Fruit fly (Drosophila melanogaster) whole organism, embryonic: ENCODE results near the gene CG1965.

Experiments
- BEAF-32 ChIP-seq: fragments of 200-800 bp; sonication (Bioruptor generic); optimal IDR thresholded peaks from 3 replicates; lab custom pipeline; 2017; ENCODE audit warnings: missing biosample characterization, missing genetic modification characterization, mild to moderate bottlenecking, moderate library complexity, missing genetic modification reagents
- CG10543 ChIP-seq: fragments of 200-800 bp; sonication (Bioruptor generic); optimal IDR thresholded peaks from 3 replicates; lab custom pipeline; 2017; ENCODE audit warnings: missing biosample characterization, mild to moderate bottlenecking, missing genetic modification characterization, moderate library complexity
- CG11560 ChIP-seq: fragments of 200-800 bp; sonication (Bioruptor generic); IDR thresholded peaks from 3 replicates; pipeline ENCODE4 v1.3.6; 2022; ENCODE audit warnings: missing biosample characterization, missing genetic modification characterization
- CG12155 ChIP-seq: fragments of 200-800 bp; sonication (Bioruptor generic); optimal IDR thresholded peaks from 3 replicates; lab custom pipeline; 2016; ENCODE audit warnings: missing biosample characterization, missing genetic modification characterization
- CG12744 ChIP-seq: fragments of 200-800 bp; sonication (Bioruptor generic); optimal IDR thresholded peaks from 2 replicates; lab custom pipeline; 2016; ENCODE audit warnings: missing biosample characterization, missing genetic modification characterization
- CG13296 ChIP-seq: fragments of 200-800 bp; sonication (Bioruptor generic); optimal IDR thresholded peaks from 3 replicates; lab custom pipeline; 2018; ENCODE audit warnings: missing biosample characterization, mild to moderate bottlenecking, missing genetic modification characterization
- CG15269 ChIP-seq: fragments of 200-800 bp; sonication (Bioruptor generic); optimal IDR thresholded peaks from 2 replicates; lab custom pipeline; 2018; ENCODE audit warnings: missing biosample characterization, mild to moderate bottlenecking, missing genetic modification characterization, moderate library complexity
- CG2120 ChIP-seq: fragments of 200-800 bp; sonication (Bioruptor generic); optimal IDR thresholded peaks from 3 replicates; lab custom pipeline; 2016; ENCODE audit warnings: missing biosample characterization, missing genetic modification characterization
- CG2712 ChIP-seq: fragments of 200-800 bp; optimal IDR thresholded peaks from 3 replicates; lab custom pipeline; 2019; ENCODE audit warnings: missing biosample characterization, mild to moderate bottlenecking, missing genetic modification characterization, moderate library complexity
- CG3995 ChIP-seq: fragments of 200-800 bp; sonication (Bioruptor generic); optimal IDR thresholded peaks from 3 replicates; lab custom pipeline; 2016; ENCODE audit warnings: missing biosample characterization, missing genetic modification characterization
- CG6683 ChIP-seq: fragments of 200-800 bp; sonication (Bioruptor generic); optimal IDR thresholded peaks from 2 replicates; lab custom pipeline; 2017; ENCODE audit warnings: missing biosample characterization, mild to moderate bottlenecking, missing genetic modification characterization, missing genetic modification reagents
- CG6813 ChIP-seq: fragments of 200-800 bp; sonication (Bioruptor generic); optimal IDR thresholded peaks from 2 replicates; lab custom pipeline; 2017; ENCODE audit warnings: missing biosample characterization, missing genetic modification characterization, mild to moderate bottlenecking, moderate library complexity, missing genetic modification reagents
- CG7271 ChIP-seq: fragments of 200-800 bp; sonication (Bioruptor generic); optimal IDR thresholded peaks from 2 replicates; lab custom pipeline; 2018; ENCODE audit warnings: missing biosample characterization, mild to moderate bottlenecking, missing genetic modification characterization, moderate library complexity
- CrebB ChIP-seq: fragments of 200-800 bp; sonication (Bioruptor generic); optimal IDR thresholded peaks from 3 replicates; lab custom pipeline; 2018; ENCODE audit warnings: missing biosample characterization, mild to moderate bottlenecking, missing genetic modification characterization
- D19B ChIP-seq: fragments of 200-800 bp; sonication (Bioruptor generic); optimal IDR thresholded peaks from 2 replicates; lab custom pipeline; 2017; ENCODE audit warnings: missing biosample characterization, mild to moderate bottlenecking, missing genetic modification characterization
- Doc3 ChIP-seq: fragments of 200-800 bp; sonication (Bioruptor generic); IDR thresholded peaks from 3 replicates; pipeline ENCODE4 v1.3.6; 2022; ENCODE audit warnings: missing biosample characterization, missing genetic modification characterization; ENCODE audit not compliant: partially characterized antibody
- Dp ChIP-seq: fragments of 200-800 bp; sonication (Bioruptor generic); optimal IDR thresholded peaks from 2 replicates; lab custom pipeline; 2018; ENCODE audit warnings: missing biosample characterization, mild to moderate bottlenecking, missing genetic modification characterization, moderate library complexity
- E2f1 ChIP-seq: fragments of 200-800 bp; sonication (Bioruptor generic); IDR thresholded peaks from 2 replicates; pipeline ENCODE4 v1.3.6; 2022; ENCODE audit warnings: missing biosample characterization, missing genetic modification characterization
- Fer1 ChIP-seq: fragments of 200-800 bp; sonication (Bioruptor generic); optimal IDR thresholded peaks from 2 replicates; lab custom pipeline; 2017; ENCODE audit warnings: missing biosample characterization, mild to moderate bottlenecking, missing genetic modification characterization
- HmgZ ChIP-seq: fragments of 200-800 bp; sonication (Bioruptor generic); optimal IDR thresholded peaks from 2 replicates; lab custom pipeline; 2018; ENCODE audit warnings: missing biosample characterization, mild to moderate bottlenecking, missing genetic modification characterization
- Med ChIP-seq: fragments of 200-800 bp; sonication (Bioruptor generic); peaks from one replicate; lab custom pipeline; 2016; ENCODE audit warnings: missing biosample characterization, missing genetic modification characterization, mild to moderate bottlenecking, inconsistent platforms, moderate library complexity
- Optix ChIP-seq: fragments of 200-800 bp; sonication (Bioruptor generic); IDR thresholded peaks from 3 replicates; pipeline ENCODE4 v1.3.6; 2022; ENCODE audit warnings: missing biosample characterization, missing genetic modification characterization
- TFAM ChIP-seq: fragments of 200-800 bp; sonication (Bioruptor generic); optimal IDR thresholded peaks from 2 replicates; lab custom pipeline; 2017; ENCODE audit warnings: missing biosample characterization, missing genetic modification characterization, inconsistent platforms
- Tbp ChIP-seq: fragments of >200 bp; optimal IDR thresholded peaks from 2 replicates; lab custom pipeline; 2018; ENCODE audit warnings: missing biosample characterization, missing genetic modification characterization
- ara ChIP-seq: fragments of 200-800 bp; sonication (Bioruptor generic); IDR thresholded peaks from 2 replicates; pipeline ENCODE4 v1.3.6; 2022; ENCODE audit warnings: missing biosample characterization, missing genetic modification characterization
- az2 ChIP-seq: fragments of 200-800 bp; sonication (Bioruptor generic); optimal IDR thresholded peaks from 3 replicates; lab custom pipeline; 2016; ENCODE audit warnings: missing biosample characterization, missing genetic modification characterization
- bcd ChIP-seq: fragments of 200-800 bp; sonication (Bioruptor generic); optimal IDR thresholded peaks from 2 replicates; lab custom pipeline; 2017; ENCODE audit warnings: missing biosample characterization, mild to moderate bottlenecking, missing genetic modification characterization
- bigmax ChIP-seq: fragments of 200-800 bp; sonication (Bioruptor generic); optimal IDR thresholded peaks from 2 replicates; lab custom pipeline; 2018; ENCODE audit warnings: missing biosample characterization, mild to moderate bottlenecking, missing genetic modification characterization
- chif ChIP-seq, 2 experiments: fragments of 200-800 bp; sonication (Bioruptor generic); optimal IDR thresholded peaks; 3 replicates each; lab custom pipeline; 2016; ENCODE audit warnings: missing biosample characterization in 2 of 2, missing genetic modification characterization in 2 of 2
- crp ChIP-seq, 2 experiments: fragments of 200-800 bp; sonication (Bioruptor generic); optimal IDR thresholded peaks; 2 replicates in 1 of 2; 3 replicates in 1 of 2; lab custom pipeline; 2017; ENCODE audit warnings: missing biosample characterization in 2 of 2, missing genetic modification characterization in 2 of 2, mild to moderate bottlenecking in 1 of 2, moderate library complexity in 1 of 2
- dm ChIP-seq: fragments of 200-800 bp; sonication (Bioruptor generic); optimal IDR thresholded peaks from 3 replicates; lab custom pipeline; 2016; ENCODE audit warnings: missing biosample characterization, missing genetic modification characterization
- ems ChIP-seq: fragments of 200-800 bp; sonication (Bioruptor generic); optimal IDR thresholded peaks from 3 replicates; lab custom pipeline; 2016; ENCODE audit warnings: missing biosample characterization, missing genetic modification characterization
- eve ChIP-seq, 2 experiments: fragments of >200 bp; optimal IDR thresholded peaks; 2 replicates each; lab custom pipeline; 2017; ENCODE audit warnings: missing biosample characterization in 2 of 2, missing genetic modification characterization in 2 of 2
- gsb-n ChIP-seq: fragments of 200-800 bp; sonication (Bioruptor generic); optimal IDR thresholded peaks from 3 replicates; lab custom pipeline; 2018; ENCODE audit warnings: missing biosample characterization, mild to moderate bottlenecking, missing genetic modification characterization
- ham ChIP-seq: fragments of 200-800 bp; sonication (Bioruptor generic); IDR thresholded peaks from 2 replicates; pipeline ENCODE4 v1.3.6; 2022; ENCODE audit warnings: missing biosample characterization, missing genetic modification characterization
- pros ChIP-seq: fragments of 200-800 bp; sonication (Bioruptor generic); optimal IDR thresholded peaks from 3 replicates; lab custom pipeline; 2019; ENCODE audit warnings: missing biosample characterization, mild to moderate bottlenecking, missing genetic modification characterization, moderate library complexity
- row ChIP-seq: fragments of 200-800 bp; sonication (Bioruptor generic); IDR thresholded peaks from 3 replicates; pipeline ENCODE4 v1.3.6; 2022; ENCODE audit warnings: missing biosample characterization, missing genetic modification characterization
- vnd ChIP-seq: fragments of 200-800 bp; sonication (Bioruptor generic); IDR thresholded peaks from 3 replicates; pipeline ENCODE4 v1.3.6; 2022; ENCODE audit warnings: missing biosample characterization, missing genetic modification characterization; ENCODE audit not compliant: partially characterized antibody
- wek ChIP-seq: fragments of 200-800 bp; sonication (Bioruptor generic); optimal IDR thresholded peaks from 3 replicates; lab custom pipeline; 2018; ENCODE audit warnings: missing biosample characterization, mild to moderate bottlenecking, missing genetic modification characterization, moderate library complexity
- yki ChIP-seq: fragments of >200 bp; optimal IDR thresholded peaks from 3 replicates; lab custom pipeline; 2018
- zen2 ChIP-seq: fragments of 200-800 bp; sonication (Bioruptor generic); IDR thresholded peaks from 3 replicates; pipeline ENCODE4 v1.3.6; 2022; ENCODE audit warnings: missing biosample characterization, missing genetic modification characterization; ENCODE audit not compliant: partially characterized antibody
- zfh1 ChIP-seq: fragments of 200-800 bp; sonication (Bioruptor generic); IDR thresholded peaks from 3 replicates; pipeline ENCODE4 v1.3.6; 2022; ENCODE audit warnings: missing biosample characterization, missing genetic modification characterization

CG1965 gene

DNA sequence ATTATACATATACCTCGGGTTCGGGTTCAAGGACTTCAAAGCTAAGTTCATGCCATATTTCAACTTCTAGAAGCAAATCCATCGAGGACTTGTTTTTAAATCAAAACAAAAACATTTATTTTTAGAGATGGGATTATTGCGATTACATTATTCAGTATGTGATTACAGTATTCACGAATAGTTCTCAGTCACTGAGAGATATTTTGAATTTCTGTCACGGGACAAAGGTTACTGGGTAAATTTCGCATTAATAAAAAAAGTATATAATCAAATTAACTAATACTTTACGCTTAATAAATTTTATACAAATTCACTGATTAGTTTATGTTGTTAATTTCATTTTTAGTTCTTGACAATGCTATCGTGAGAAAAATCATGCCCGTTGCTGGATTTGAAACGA, 26.4 kb downstream of the CG1965 start (continued):
- TF ChIP-seq gsb-n (tag; lab: Kevin White, UChicago) (no peak), Doc3 (GFP tag; lab: Robert Waterston, UW) (no peak), HmgZ (tag; lab: Kevin White, UChicago) (peak; percentile 14), CG11560 (tag; lab: Robert Waterston, UW) (no peak), CG6683 (GFP tag; lab: Kevin White, UChicago) (no peak), ems (GFP tag; lab: Kevin White, UChicago) (no peak), Dp (no peak)
- TF ChIP-seq, all 482 proteins: peak for 78

dm6 chr3R:7094368-7094767, 27.2 kb downstream of the CG1965 start:
- no peak for TF ChIP-seq CG2712 (tag; lab: Kevin White, UChicago)
- TF ChIP-seq zfh1 (GFP tag; lab: Robert Waterston, UW) = no peak
- 0 out of 3 replicates have a peak, but pooled peaks have one; percentile 33 for TF ChIP-seq zen2
- TF ChIP-seq CG6813 (GFP tag; lab: Kevin White, UChicago) = no peak
- 0 out of 2 replicates have a peak, but pooled peaks have one; percentile 38 for TF ChIP-seq ara
- no peak for TF ChIP-seq CG7271 (tag; lab: Kevin White, UChicago)
- no peak for TF ChIP-seq CG13296 (GFP tag; lab: Kevin White, UChicago)
- TF ChIP-seq chif (GFP tag; optimal IDR thresholded peaks at IDR 0.05; lab: Kevin White, UChicago) = no peak
- TF ChIP-seq dm (GFP tag; lab: Kevin White, UChicago) = peak; percentile 74
- TF ChIP-seq eve (GFP tag; optimal IDR thresholded peaks at IDR 0.05; lab: Kevin White, UChicago) = no peak
- TF ChIP-seq Tbp (GFP tag; lab: Kevin White, UChicago) = no peak
- TF ChIP-seq row (GFP tag; lab: Robert Waterston, UW) = 0 out of 3 replicates have a peak, but pooled peaks have one; percentile 18
- no peak for TF ChIP-seq yki (lab: Kevin White, UChicago)
- TF ChIP-seq wek (GFP tag; lab: Kevin White, UChicago) = no peak
- no peak for TF ChIP-seq az2 (GFP tag; lab: Kevin White, UChicago)
- peak; percentile 90 for TF ChIP-seq CG3995
- no peak for TF ChIP-seq pros (GFP tag; lab: Kevin White, UChicago)
- TF ChIP-seq CrebB = no peak
- TF ChIP-seq CG2120 = no peak
- TF ChIP-seq bigmax (GFP tag; lab: Kevin White, UChicago) = peak; percentile 84
- no peak for TF ChIP-seq Optix (GFP tag; lab: Robert Waterston, UW)
- TF ChIP-seq bcd (GFP tag; lab: Kevin White, UChicago) = no peak
- TF ChIP-seq D19B (GFP tag; lab: Kevin White, UChicago) = no peak
- no peak for TF ChIP-seq CG12744 (GFP tag; lab: Kevin White, UChicago)
- TF ChIP-seq TFAM (GFP tag; lab: Kevin White, UChicago) = no peak
- peak; percentile 15 for TF ChIP-seq Med (GFP tag; lab: Kevin White, UChicago)
- no peak for TF ChIP-seq CG12155 (GFP tag; lab: Kevin White, UChicago)
- no peak for TF ChIP-seq E2f1
- no peak for TF ChIP-seq crp (GFP tag; optimal IDR thresholded peaks at IDR 0.05; lab: Kevin White, UChicago)
- peak; percentile 6 for TF ChIP-seq BEAF-32 (GFP tag; lab: Kevin White, UChicago)
- TF ChIP-seq CG15269 = no peak
- no peak for TF ChIP-seq Fer1 (GFP tag; lab: Kevin White, UChicago)
- no peak for TF ChIP-seq ham (GFP tag; lab: Robert Waterston, UW)
- no peak for TF ChIP-seq CG10543 (GFP tag; lab: Kevin White, UChicago)
- no peak for TF ChIP-seq vnd (GFP tag; lab: Robert Waterston, UW)
